Comparison of ENCODE assay signal across 1 fruit fly cellular context in the genomic region with DNA sequence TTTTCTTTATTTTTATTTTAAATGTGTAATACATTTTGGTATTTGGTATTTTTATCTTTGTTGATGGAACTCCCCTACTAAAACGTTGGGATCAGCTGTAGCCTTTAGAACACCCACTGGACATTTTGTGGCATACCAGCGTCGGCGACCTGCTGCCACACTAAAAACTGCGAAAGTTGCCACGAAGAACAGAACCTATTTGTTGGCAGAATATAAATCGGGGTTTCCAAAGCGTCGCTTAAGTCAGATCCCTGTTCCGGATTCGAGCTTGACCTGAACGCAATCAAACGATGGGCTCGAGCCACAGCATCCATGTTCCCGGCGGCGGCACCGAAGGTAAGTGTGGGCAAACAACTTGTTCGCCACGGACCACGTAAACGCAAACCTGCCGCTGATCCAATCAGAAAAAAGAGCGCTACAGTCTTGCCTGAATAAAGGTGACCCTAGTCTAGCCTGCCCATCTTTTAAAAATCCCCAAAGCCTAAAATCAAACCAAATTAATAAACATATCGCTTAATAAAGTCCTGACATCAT.
TF ChIP-seq lines count a peak whose summit lies in the region.

A gene (plus strand): TSS at position 173 of the 534 bp plus-strand sequence.

TF ChIP-seq in whole organism, embryonic, 481 proteins besides CTCF, POLR2A, EP300 and RAD21 (continued from another document):
- peak; percentile 14 for TF ChIP-seq B-H2 (GFP tag; optimal IDR thresholded peaks at IDR 0.05; lab: Kevin White, UChicago)
- peak; percentile 45 for TF ChIP-seq nom (GFP tag; optimal IDR thresholded peaks at IDR 0.05; lab: Kevin White, UChicago)
- peak; percentile 36 for TF ChIP-seq CG11504 (tag; optimal IDR thresholded peaks at IDR 0.05; lab: Kevin White, UChicago)
- 0 out of 3 replicates have a peak, but pooled peaks have one; percentile 17 for TF ChIP-seq dysf (GFP tag; IDR thresholded peaks at IDR 0.05; lab: Robert Waterston, UW)
- peak in 1 of 2 experiments; percentile 14 for TF ChIP-seq Pdp1 (GFP tag; optimal IDR thresholded peaks at IDR 0.05; lab: Kevin White, UChicago)
- no peak for TF ChIP-seq CG3065 (GFP tag; optimal IDR thresholded peaks at IDR 0.05; lab: Kevin White, UChicago)
- peak; percentile 58 for TF ChIP-seq kah (GFP tag; optimal IDR thresholded peaks at IDR 0.05; lab: Kevin White, UChicago)
- TF ChIP-seq CG12744 (GFP tag; optimal IDR thresholded peaks at IDR 0.05; lab: Kevin White, UChicago) = no peak
- peak; percentile 83 for TF ChIP-seq YL-1 (GFP tag; optimal IDR thresholded peaks at IDR 0.05; lab: Kevin White, UChicago)
- TF ChIP-seq CG30020 (tag; optimal IDR thresholded peaks at IDR 0.05; lab: Kevin White, UChicago) = peak; percentile 21
- peak; percentile 55 for TF ChIP-seq Nf-YB (GFP tag; optimal IDR thresholded peaks at IDR 0.05; lab: Kevin White, UChicago)
- peak; percentile 66; the same call in 2 of the 3 replicates for TF ChIP-seq Opbp (GFP tag; IDR thresholded peaks at IDR 0.05; lab: Robert Waterston, UW; ENCODE audit: partially characterized antibody)
- peak; percentile 63 for TF ChIP-seq CG2712 (tag; optimal IDR thresholded peaks at IDR 0.05; lab: Kevin White, UChicago)
- peak; percentile 87 for TF ChIP-seq MBD-R2 (GFP tag; IDR thresholded peaks at IDR 0.05; lab: Robert Waterston, UW)
- TF ChIP-seq Med (GFP tag; lab: Kevin White, UChicago) = peak; percentile 61
- no peak for TF ChIP-seq hkb (optimal IDR thresholded peaks at IDR 0.05; lab: Kevin White, UChicago)
- TF ChIP-seq hkb (GFP tag; IDR thresholded peaks at IDR 0.05; lab: Robert Waterston, UW) = 0 out of 2 replicates have a peak, but pooled peaks have one; percentile 15
- peak; percentile 51; the same call in 1 of the 2 replicates for TF ChIP-seq CG13287 (GFP tag; IDR thresholded peaks at IDR 0.05; lab: Robert Waterston, UW; ENCODE audit: partially characterized antibody)
- peak; percentile 63 to 92 for TF ChIP-seq insv (GFP tag; optimal IDR thresholded peaks at IDR 0.05; lab: Kevin White, UChicago)
- peak; percentile 53 for TF ChIP-seq HmgZ (tag; optimal IDR thresholded peaks at IDR 0.05; lab: Kevin White, UChicago)
- peak; percentile 15 for TF ChIP-seq her (GFP tag; optimal IDR thresholded peaks at IDR 0.05; lab: Kevin White, UChicago)
- no peak for TF ChIP-seq CG17568 (GFP tag; optimal IDR thresholded peaks at IDR 0.05; lab: Kevin White, UChicago)
- peak; percentile 59 for TF ChIP-seq CG10267 (tag; optimal IDR thresholded peaks at IDR 0.05; lab: Kevin White, UChicago)
- no peak for TF ChIP-seq CG9609 (GFP tag; optimal IDR thresholded peaks at IDR 0.05; lab: Kevin White, UChicago)
- peak; percentile 32 for TF ChIP-seq PHDP (tag; optimal IDR thresholded peaks at IDR 0.05; lab: Kevin White, UChicago)
- peak; percentile 89 for TF ChIP-seq grau (tag; optimal IDR thresholded peaks at IDR 0.05; lab: Kevin White, UChicago)
- peak; percentile 18 for TF ChIP-seq trem (tag; optimal IDR thresholded peaks at IDR 0.05; lab: Kevin White, UChicago)
- TF ChIP-seq D19A (tag; optimal IDR thresholded peaks at IDR 0.05; lab: Kevin White, UChicago) = peak; percentile 21
- TF ChIP-seq Atf6 (GFP tag; IDR thresholded peaks at IDR 0.05; lab: Robert Waterston, UW) = peak; percentile 23; the same call in 1 of the 2 replicates
- TF ChIP-seq Sry-δ (GFP tag; optimal IDR thresholded peaks at IDR 0.05; lab: Kevin White, UChicago) = no peak
- TF ChIP-seq CG32532 (GFP tag; IDR thresholded peaks at IDR 0.05; lab: Robert Waterston, UW) = peak; percentile 18; the same call in 1 of the 2 replicates
- TF ChIP-seq vvl (GFP tag; IDR thresholded peaks at IDR 0.05; lab: Robert Waterston, UW) = no peak
- peak; percentile 3 for TF ChIP-seq Dp (GFP tag; optimal IDR thresholded peaks at IDR 0.05; lab: Kevin White, UChicago)
- peak; percentile 27 for TF ChIP-seq sug (tag; optimal IDR thresholded peaks at IDR 0.05; lab: Kevin White, UChicago)
- peak; percentile 38 for TF ChIP-seq CG18262 (tag; optimal IDR thresholded peaks at IDR 0.05; lab: Kevin White, UChicago)
- peak; percentile 4 for TF ChIP-seq Sin3A (optimal IDR thresholded peaks at IDR 0.05; lab: Kevin White, UChicago)
- peak; percentile 7; the same call in 1 of the 2 replicates for TF ChIP-seq Rfx (GFP tag; IDR thresholded peaks at IDR 0.05; lab: Robert Waterston, UW)
- peak; percentile 77 for TF ChIP-seq gfzf (GFP tag; optimal IDR thresholded peaks at IDR 0.05; lab: Kevin White, UChicago)
- no peak for TF ChIP-seq Hsf (GFP tag; optimal IDR thresholded peaks at IDR 0.05; lab: Kevin White, UChicago)
- TF ChIP-seq CG9437 (GFP tag; optimal IDR thresholded peaks at IDR 0.05; lab: Kevin White, UChicago) = no peak
- peak; percentile 97 for TF ChIP-seq MESR4 (GFP tag; optimal IDR thresholded peaks at IDR 0.05; lab: Kevin White, UChicago)
- peak; percentile 4 for TF ChIP-seq CG15269 (tag; optimal IDR thresholded peaks at IDR 0.05; lab: Kevin White, UChicago)
- no peak for TF ChIP-seq Max (GFP tag; optimal IDR thresholded peaks at IDR 0.05; lab: Kevin White, UChicago)
- TF ChIP-seq CG10959 (GFP tag; IDR thresholded peaks at IDR 0.05; lab: Robert Waterston, UW) = no peak
- TF ChIP-seq Bgb (GFP tag; IDR thresholded peaks at IDR 0.05; lab: Robert Waterston, UW; ENCODE audit: partially characterized antibody) = no peak; the same call in 1 of the 2 replicates
- no peak for TF ChIP-seq Abd-B (GFP tag; optimal IDR thresholded peaks at IDR 0.05; lab: Kevin White, UChicago)
- TF ChIP-seq ato (GFP tag; IDR thresholded peaks at IDR 0.05; lab: Robert Waterston, UW; ENCODE audit: partially characterized antibody) = 0 out of 2 replicates have a peak, but pooled peaks have one; percentile 26
- no peak for TF ChIP-seq fd96Cb (tag; optimal IDR thresholded peaks at IDR 0.05; lab: Kevin White, UChicago)
- TF ChIP-seq CG34422 (GFP tag; IDR thresholded peaks at IDR 0.05; lab: Robert Waterston, UW) = 0 out of 3 replicates have a peak, but pooled peaks have one; percentile 12
- TF ChIP-seq Hr51 (GFP tag; optimal IDR thresholded peaks at IDR 0.05; lab: Kevin White, UChicago) = peak in 1 of 2 experiments; percentile 8
- 0 out of 2 replicates have a peak, but pooled peaks have one; percentile 14 for TF ChIP-seq CG17328 (GFP tag; IDR thresholded peaks at IDR 0.05; lab: Robert Waterston, UW)
- peak; percentile 33 for TF ChIP-seq CG6765 (GFP tag; optimal IDR thresholded peaks at IDR 0.05; lab: Kevin White, UChicago)
- TF ChIP-seq CG8388 (GFP tag; optimal IDR thresholded peaks at IDR 0.05; lab: Kevin White, UChicago) = no peak
- TF ChIP-seq CG8290 (GFP tag; optimal IDR thresholded peaks at IDR 0.05; lab: Kevin White, UChicago) = no peak
- TF ChIP-seq CG8290 (tag; optimal IDR thresholded peaks at IDR 0.05; lab: Kevin White, UChicago) = peak in 1 of 2 experiments; percentile 16
- no peak for TF ChIP-seq CG12236 (GFP tag; optimal IDR thresholded peaks at IDR 0.05; lab: Kevin White, UChicago)
- peak; percentile 39 for TF ChIP-seq CG15514 (GFP tag; optimal IDR thresholded peaks at IDR 0.05; lab: Kevin White, UChicago)
- TF ChIP-seq pzg (GFP tag; optimal IDR thresholded peaks at IDR 0.05; lab: Kevin White, UChicago) = peak; percentile 66
- TF ChIP-seq CG1647 (GFP tag; optimal IDR thresholded peaks at IDR 0.05; lab: Kevin White, UChicago) = no peak
- TF ChIP-seq CG17829 (tag; optimal IDR thresholded peaks at IDR 0.05; lab: Kevin White, UChicago) = peak; percentile 30
- TF ChIP-seq CG13424 (tag; optimal IDR thresholded peaks at IDR 0.05; lab: Kevin White, UChicago) = peak; percentile 17
- TF ChIP-seq CG1603 (tag; optimal IDR thresholded peaks at IDR 0.05; lab: Kevin White, UChicago) = peak; percentile 38
- TF ChIP-seq CG17802 (tag; optimal IDR thresholded peaks at IDR 0.05; lab: Kevin White, UChicago) = no peak
- TF ChIP-seq z (GFP tag; IDR thresholded peaks at IDR 0.05; lab: Robert Waterston, UW) = no peak
- TF ChIP-seq NFAT (GFP tag; IDR thresholded peaks at IDR 0.05; lab: Robert Waterston, UW) = no peak
- peak; percentile 40; the same call in 1 of the 2 replicates for TF ChIP-seq bbx (GFP tag; IDR thresholded peaks at IDR 0.05; lab: Robert Waterston, UW; ENCODE audit: partially characterized antibody)
- TF ChIP-seq Nf-YC (tag; optimal IDR thresholded peaks at IDR 0.05; lab: Kevin White, UChicago) = peak; percentile 77
- no peak for TF ChIP-seq CG4707 (GFP tag; optimal IDR thresholded peaks at IDR 0.05; lab: Kevin White, UChicago)
- TF ChIP-seq row (GFP tag; IDR thresholded peaks at IDR 0.05; lab: Robert Waterston, UW) = peak; percentile 61
- TF ChIP-seq CG34376 (GFP tag; optimal IDR thresholded peaks at IDR 0.05; lab: Kevin White, UChicago) = peak; percentile 24
- 0 out of 2 replicates have a peak, but pooled peaks have one; percentile 15 for TF ChIP-seq CG14441 (GFP tag; IDR thresholded peaks at IDR 0.05; lab: Robert Waterston, UW)
- peak; percentile 35 for TF ChIP-seq CG12391 (tag; optimal IDR thresholded peaks at IDR 0.05; lab: Kevin White, UChicago)
- TF ChIP-seq gem (tag; optimal IDR thresholded peaks at IDR 0.05; lab: Kevin White, UChicago) = peak; percentile 38
- peak; percentile 29; the same call in 1 of the 2 replicates for TF ChIP-seq CG31441 (GFP tag; IDR thresholded peaks at IDR 0.05; lab: Robert Waterston, UW)
- TF ChIP-seq dimm (GFP tag; IDR thresholded peaks at IDR 0.05; lab: Robert Waterston, UW) = no peak
- peak; percentile 18 for TF ChIP-seq Fer1 (GFP tag; optimal IDR thresholded peaks at IDR 0.05; lab: Kevin White, UChicago)
- peak; percentile 29 for TF ChIP-seq phol (tag; optimal IDR thresholded peaks at IDR 0.05; lab: Kevin White, UChicago)
- TF ChIP-seq Ets65A (GFP tag; lab: Kevin White, UChicago) = peak; percentile 23
- TF ChIP-seq slbo (GFP tag; IDR thresholded peaks at IDR 0.05; lab: Robert Waterston, UW) = peak; percentile 26; the same call in 1 of the 2 replicates
- TF ChIP-seq CG2678 (tag; optimal IDR thresholded peaks at IDR 0.05; lab: Kevin White, UChicago) = peak; percentile 21
- peak; percentile 32 for TF ChIP-seq Dek (tag; optimal IDR thresholded peaks at IDR 0.05; lab: Kevin White, UChicago)
- TF ChIP-seq E2f2 (GFP tag; IDR thresholded peaks at IDR 0.05; lab: Robert Waterston, UW) = no peak
- no peak for TF ChIP-seq mld (GFP tag; IDR thresholded peaks at IDR 0.05; lab: Robert Waterston, UW; ENCODE audit: partially characterized antibody)
- no peak for TF ChIP-seq CG7556 (GFP tag; optimal IDR thresholded peaks at IDR 0.05; lab: Kevin White, UChicago)
- TF ChIP-seq CG17361 (GFP tag; IDR thresholded peaks at IDR 0.05; lab: Robert Waterston, UW) = peak; percentile 42; the same call in 1 of the 3 replicates
- peak; percentile 15 for TF ChIP-seq CG8924 (tag; optimal IDR thresholded peaks at IDR 0.05; lab: Kevin White, UChicago)
- TF ChIP-seq sd (tag; optimal IDR thresholded peaks at IDR 0.05; lab: Kevin White, UChicago) = peak; percentile 56
- peak; percentile 28 for TF ChIP-seq CG10147 (GFP tag; optimal IDR thresholded peaks at IDR 0.05; lab: Kevin White, UChicago)
- TF ChIP-seq BEAF-32 (GFP tag; optimal IDR thresholded peaks at IDR 0.05; lab: Kevin White, UChicago) = peak; percentile 5
- peak; percentile 31 for TF ChIP-seq CG13296 (GFP tag; optimal IDR thresholded peaks at IDR 0.05; lab: Kevin White, UChicago)
